Worm (Caenorhabditis elegans) whole organism, L1 larva: ENCODE data around the gene C09G9.3.

ENCODE experiments used
- Y116A8C.19 ChIP-seq: sonication (generic microtip); optimal IDR thresholded peaks from 2 replicates; lab custom pipeline; 2016; ENCODE audit warnings: missing compliant biosample characterization, missing genetic modification characterization, borderline replicate concordance
- aha-1 ChIP-seq: fragments of 150-350 bp; optimal IDR thresholded peaks from 2 replicates; lab custom pipeline; 2014; ENCODE audit warnings: missing biosample characterization, missing genetic modification characterization
- alr-1 ChIP-seq: fragments of 200-800 bp; sonication (Bioruptor generic); optimal IDR thresholded peaks from 2 replicates; lab custom pipeline; 2018; ENCODE audit warnings: borderline replicate concordance, mild to moderate bottlenecking, missing genetic modification characterization, missing compliant biosample characterization
- aly-2 ChIP-seq: fragments of 150-350 bp; optimal IDR thresholded peaks from 2 replicates; lab custom pipeline; 2014; ENCODE audit warnings: missing biosample characterization, missing genetic modification characterization
- ama-1 ChIP-seq: fragments of 150-350 bp; optimal IDR thresholded peaks from 2 replicates; lab custom pipeline; 2014
- blmp-1 ChIP-seq: fragments of 150-350 bp; optimal IDR thresholded peaks from 2 replicates; lab custom pipeline; 2014; ENCODE audit warnings: missing biosample characterization, missing genetic modification characterization
- ceh-63 ChIP-seq: fragments of 200-800 bp; sonication (Bioruptor generic); optimal IDR thresholded peaks from 2 replicates; lab custom pipeline; 2018; ENCODE audit warnings: mild to moderate bottlenecking, missing genetic modification characterization, missing compliant biosample characterization
- ceh-90 ChIP-seq: sonication (generic microtip); optimal IDR thresholded peaks from 2 replicates; lab custom pipeline; 2016; ENCODE audit warnings: missing genetic modification characterization, missing compliant biosample characterization
- ces-1 ChIP-seq: fragments of 150-350 bp; optimal IDR thresholded peaks from 2 replicates; lab custom pipeline; 2014; ENCODE audit warnings: missing biosample characterization, missing genetic modification reagents, missing genetic modification characterization
- dpl-1 ChIP-seq, 3 experiments: fragments of 150-350 bp in 2 of 3; sonication (generic microtip) in 1 of 3; optimal IDR thresholded peaks; 2 replicates each; lab custom pipeline; 2014 to 2017; ENCODE audit warnings: missing biosample characterization in 3 of 3, missing genetic modification characterization in 3 of 3, missing genetic modification reagents in 3 of 3
- dsc-1 ChIP-seq: sonication (generic microtip); optimal IDR thresholded peaks from 2 replicates; lab custom pipeline; 2016; ENCODE audit warnings: mild to moderate bottlenecking, missing genetic modification characterization, missing compliant biosample characterization
- efl-1 ChIP-seq, 4 experiments: fragments of 150-350 bp; optimal IDR thresholded peaks in 3 of 4; peaks in 1 of 4; 1 replicate in 1 of 4; 2 replicates in 3 of 4; lab custom pipeline; 2014; ENCODE audit warnings: missing biosample characterization in 2 of 4, missing genetic modification characterization in 2 of 4, missing genetic modification reagents in 2 of 4
- efl-3 ChIP-seq: fragments of 200-800 bp; sonication (Bioruptor generic); optimal IDR thresholded peaks from 2 replicates; lab custom pipeline; 2018; ENCODE audit warnings: mild to moderate bottlenecking, missing genetic modification characterization, missing compliant biosample characterization
- elt-2 ChIP-seq: sonication (generic microtip); optimal IDR thresholded peaks from 2 replicates; lab custom pipeline; 2016; ENCODE audit warnings: missing genetic modification characterization, mild to moderate bottlenecking, inconsistent platforms, missing compliant biosample characterization, missing genetic modification reagents
- elt-3 ChIP-seq, 6 experiments: fragments of 150-350 bp in 1 of 6; sonication (generic microtip); optimal IDR thresholded peaks; 2 replicates each; lab custom pipeline; 2017 to 2018; ENCODE audit warnings: missing biosample characterization in 6 of 6, missing genetic modification characterization in 6 of 6, inconsistent platforms in 1 of 6
- ets-5 ChIP-seq: fragments of 200-800 bp; sonication (Bioruptor generic); IDR thresholded peaks from 2 replicates; pipeline ENCODE4 v1.3.6; 2022; ENCODE audit warnings: missing genetic modification characterization, missing compliant biosample characterization
- fkh-4 ChIP-seq: sonication (generic microtip); optimal IDR thresholded peaks from 2 replicates; lab custom pipeline; 2016; ENCODE audit warnings: missing compliant biosample characterization, missing genetic modification characterization, borderline replicate concordance
- hlh-17 ChIP-seq: fragments of 200-800 bp; sonication (Bioruptor generic); optimal IDR thresholded peaks from 2 replicates; lab custom pipeline; 2018; ENCODE audit warnings: missing genetic modification characterization, mild to moderate bottlenecking, missing compliant biosample characterization, moderate library complexity, borderline replicate concordance
- hpl-2 ChIP-seq: fragments of 150-350 bp; optimal IDR thresholded peaks from 2 replicates; lab custom pipeline; 2014; ENCODE audit warnings: missing biosample characterization, missing genetic modification reagents, missing genetic modification characterization
- irx-1 ChIP-seq: sonication (generic microtip); optimal IDR thresholded peaks from 2 replicates; lab custom pipeline; 2016; ENCODE audit warnings: missing genetic modification characterization, missing compliant biosample characterization
- isw-1 ChIP-seq: fragments of 200-800 bp; sonication (Bioruptor generic); IDR thresholded peaks from 2 replicates; pipeline ENCODE4 v1.3.6; 2022; ENCODE audit warnings: missing genetic modification characterization, missing compliant biosample characterization
- lin-13 ChIP-seq: fragments of 150-350 bp; optimal IDR thresholded peaks from 2 replicates; lab custom pipeline; 2014; ENCODE audit warnings: missing biosample characterization, missing genetic modification reagents, missing genetic modification characterization
- lin-15B ChIP-seq: fragments of 150-350 bp; sonication (generic microtip); optimal IDR thresholded peaks from 3 replicates; lab custom pipeline; 2014; ENCODE audit warnings: missing biosample characterization, missing genetic modification characterization
- lin-35 ChIP-seq, 2 experiments: fragments of 150-350 bp; optimal IDR thresholded peaks; 2 replicates each; lab custom pipeline; 2014; ENCODE audit warnings: missing biosample characterization in 2 of 2, missing genetic modification characterization in 2 of 2, missing genetic modification reagents in 2 of 2
- lin-39 ChIP-seq: fragments of 150-350 bp; optimal IDR thresholded peaks from 2 replicates; lab custom pipeline; 2014; ENCODE audit warnings: missing biosample characterization, missing genetic modification reagents, missing genetic modification characterization
- lsy-2 ChIP-seq, 2 experiments: fragments of 150-350 bp; optimal IDR thresholded peaks; 2 replicates each; lab custom pipeline; 2014; ENCODE audit warnings: missing biosample characterization in 2 of 2, missing genetic modification characterization in 2 of 2
- mab-9 ChIP-seq: fragments of 200-800 bp; sonication (Bioruptor generic); IDR thresholded peaks from 2 replicates; pipeline ENCODE4 v1.3.6; 2022; ENCODE audit warnings: missing genetic modification reagents, missing genetic modification characterization, missing compliant biosample characterization
- mef-2 ChIP-seq: fragments of 150-350 bp; optimal IDR thresholded peaks from 2 replicates; lab custom pipeline; 2014; ENCODE audit warnings: missing biosample characterization, missing genetic modification characterization
- nhr-11 ChIP-seq: fragments of 150-350 bp; optimal IDR thresholded peaks from 2 replicates; lab custom pipeline; 2014; ENCODE audit warnings: missing biosample characterization, missing genetic modification characterization
- nhr-12 ChIP-seq: sonication (generic microtip); optimal IDR thresholded peaks from 2 replicates; lab custom pipeline; 2017; ENCODE audit warnings: missing biosample characterization, missing genetic modification characterization
- nhr-20 ChIP-seq: sonication (generic microtip); optimal IDR thresholded peaks from 2 replicates; lab custom pipeline; 2016; ENCODE audit warnings: mild to moderate bottlenecking, missing genetic modification characterization, missing compliant biosample characterization
- nhr-28 ChIP-seq: fragments of 150-350 bp; optimal IDR thresholded peaks from 2 replicates; lab custom pipeline; 2014; ENCODE audit warnings: missing biosample characterization, missing genetic modification characterization
- nhr-76 ChIP-seq: sonication (generic microtip); optimal IDR thresholded peaks from 2 replicates; lab custom pipeline; 2017; ENCODE audit warnings: missing biosample characterization, missing genetic modification characterization
- nhr-77 ChIP-seq: fragments of 150-350 bp; optimal IDR thresholded peaks from 2 replicates; lab custom pipeline; 2014; ENCODE audit warnings: missing biosample characterization, missing genetic modification characterization
- nhr-90 ChIP-seq: sonication (generic microtip); optimal IDR thresholded peaks from 2 replicates; lab custom pipeline; 2016; ENCODE audit warnings: mild to moderate bottlenecking, missing genetic modification characterization, missing compliant biosample characterization; ENCODE audit not compliant: poor library complexity
- pag-3 ChIP-seq: sonication (generic microtip); optimal IDR thresholded peaks from 2 replicates; lab custom pipeline; 2017; ENCODE audit warnings: missing genetic modification characterization, mild to moderate bottlenecking, missing compliant biosample characterization, antibody characterized with exemption, borderline replicate concordance; ENCODE audit not compliant: insufficient read depth
- pqm-1 ChIP-seq: sonication (generic microtip); optimal IDR thresholded peaks from 3 replicates; lab custom pipeline; 2017; ENCODE audit warnings: missing biosample characterization, missing genetic modification characterization
- rnt-1 ChIP-seq: sonication (generic microtip); optimal IDR thresholded peaks from 2 replicates; lab custom pipeline; 2016; ENCODE audit warnings: mild to moderate bottlenecking, missing genetic modification characterization, moderate library complexity, missing compliant biosample characterization
- snpc-4 ChIP-seq: fragments of 150-350 bp; optimal IDR thresholded peaks from 2 replicates; lab custom pipeline; 2014; ENCODE audit warnings: missing biosample characterization, missing genetic modification characterization
- snu-23 ChIP-seq: sonication (generic microtip); optimal IDR thresholded peaks from 2 replicates; lab custom pipeline; 2016; ENCODE audit warnings: missing genetic modification characterization, missing compliant biosample characterization
- sptf-1 ChIP-seq: fragments of 150-350 bp; optimal IDR thresholded peaks from 2 replicates; lab custom pipeline; 2014; ENCODE audit warnings: missing biosample characterization, missing genetic modification characterization
- tbx-2 ChIP-seq: sonication (generic microtip); optimal IDR thresholded peaks from 2 replicates; lab custom pipeline; 2016; ENCODE audit warnings: missing genetic modification characterization, missing compliant biosample characterization
- unc-130 ChIP-seq: fragments of 150-350 bp; optimal IDR thresholded peaks from 2 replicates; lab custom pipeline; 2017; ENCODE audit warnings: missing biosample characterization, missing genetic modification characterization, inconsistent platforms
- unc-30 ChIP-seq: sonication (generic microtip); optimal IDR thresholded peaks from 2 replicates; lab custom pipeline; 2017; ENCODE audit warnings: missing biosample characterization, missing genetic modification characterization
- unc-86 ChIP-seq: sonication (generic microtip); optimal IDR thresholded peaks from 2 replicates; lab custom pipeline; 2016; ENCODE audit warnings: missing genetic modification characterization, missing compliant biosample characterization
- xbp-1 ChIP-seq: sonication (generic microtip); optimal IDR thresholded peaks from 2 replicates; lab custom pipeline; 2016; ENCODE audit warnings: missing genetic modification characterization, missing compliant biosample characterization
- zag-1 ChIP-seq: fragments of 150-350 bp; optimal IDR thresholded peaks from 2 replicates; lab custom pipeline; 2014; ENCODE audit warnings: missing biosample characterization, missing genetic modification characterization
- ztf-11 ChIP-seq, 2 experiments: sonication (generic microtip); optimal IDR thresholded peaks; 2 replicates each; lab custom pipeline; 2016 to 2017; ENCODE audit warnings: missing genetic modification characterization in 2 of 2, missing biosample characterization in 1 of 2, missing compliant biosample characterization in 1 of 2
- ztf-4 ChIP-seq: fragments of 150-350 bp; optimal IDR thresholded peaks from 2 replicates; lab custom pipeline; 2014; ENCODE audit warnings: missing biosample characterization, missing genetic modification characterization

The C09G9.3 gene

ce11 chrIV:8825997-8826605 is 46.8 kb downstream of the C09G9.3 start (continued):
- TF ChIP-seq dsc-1 (no peak), hpl-2 (GFP tag; lab: Kevin White, UChicago) (no peak), pag-3 (no peak), snpc-4 (tag; lab: Kevin White, UChicago) (no peak), lin-13 (GFP tag; lab: Kevin White, UChicago) (no peak), tbx-2 (tag; lab: Kevin White, UChicago) (no peak)

- TF ChIP-seq Y116A8C.19 (tag; lab: Kevin White, UChicago) (no peak), lin-35 (GFP tag; optimal IDR thresholded peaks at IDR 0.05; lab: Kevin White, UChicago) (peak in 1 of 2 experiments; percentile 1), ceh-90 (no peak), pqm-1 (tag; lab: Kevin White, UChicago) (no peak), blmp-1 (tag; lab: Kevin White, UChicago) (peak; percentile 91), ces-1 (no peak), nhr-90 (peak; percentile 18), ztf-11 (tag; optimal IDR thresholded peaks at IDR 0.05; lab: Kevin White, UChicago) (no peak), unc-86 (no peak), snu-23 (GFP tag; lab: Kevin White, UChicago) (peak; percentile 58), efl-1 (optimal IDR thresholded peaks at IDR 0.05; lab: Kevin White, UChicago) (no peak), efl-1 (GFP tag; optimal IDR thresholded peaks at IDR 0.05 in 1 of 2; lab: Kevin White, UChicago) (no peak), unc-130 (tag; lab: Kevin White, UChicago) (peak; percentile 67), alr-1 (no peak), rnt-1 (no peak), elt-2 (tag; lab: Kevin White, UChicago) (no peak), dpl-1 (GFP tag; optimal IDR thresholded peaks at IDR 0.05; lab: Kevin White, UChicago) (peak in 1 of 3 experiments; percentile 26), snpc-4 (tag; lab: Kevin White, UChicago) (no peak), fkh-4 (tag; lab: Kevin White, UChicago) (no peak), unc-30 (tag; lab: Kevin White, UChicago) (no peak), efl-3 (GFP tag; lab: Kevin White, UChicago) (no peak), nhr-12 (tag; lab: Kevin White, UChicago) (no peak), sptf-1 (no peak), elt-3 (tag; optimal IDR thresholded peaks at IDR 0.05; lab: Kevin White, UChicago) (peak in 4 of 6 experiments; percentile 32 to 84 (median 62)), ztf-4 (peak; percentile 14), ets-5 (GFP tag; lab: Robert Waterston, UW) (no peak), isw-1 (no peak), lin-13 (GFP tag; lab: Kevin White, UChicago) (no peak), nhr-76 (tag; lab: Kevin White, UChicago) (no peak), hlh-17 (no peak), xbp-1 (tag; lab: Kevin White, UChicago) (no peak), lin-39 (no peak), lsy-2 (tag; optimal IDR thresholded peaks at IDR 0.05; lab: Kevin White, UChicago) (peak; percentile 8 to 34), aha-1 (tag; lab: Kevin White, UChicago) (no peak), pag-3 (peak; percentile 58), mab-9 (GFP tag; lab: Robert Waterston, UW) (no peak), nhr-28 (tag; lab: Kevin White, UChicago) (no peak), nhr-11 (tag; lab: Kevin White, UChicago) (no peak), nhr-20 (tag; lab: Kevin White, UChicago) (peak; percentile 79), ceh-63 (GFP tag; lab: Kevin White, UChicago) (no peak), aly-2 (no peak), ama-1 (lab: Kevin White, UChicago) (no peak), mef-2 (tag; lab: Kevin White, UChicago) (no peak), irx-1 (tag; lab: Kevin White, UChicago) (peak; percentile 52), nhr-77 (no peak), zag-1 (tag; lab: Kevin White, UChicago) (no peak), lin-15B (tag; lab: Kevin White, UChicago) (no peak)
Measured at ce11 chrIV:8824145-8824833, 48.6 kb downstream of the C09G9.3 start, which contains the start of the genes col-117 and col-3. Gene col-117 (minus strand): TSS chrIV:8824195. Gene col-3 (plus strand): TSS chrIV:8824783.
